Fruit fly (Drosophila melanogaster): ENCODE results near the gene Coq4.

Coq4 gene

dm6 chr3L:17458856-17459518 is 25.6 kb upstream of the Coq4 start (continued):
- TF ChIP-seq crp (GFP tag; optimal IDR thresholded peaks at IDR 0.05) (no peak), her (GFP tag; optimal IDR thresholded peaks at IDR 0.05) (no peak), onecut (GFP tag; IDR thresholded peaks at IDR 0.05) (peak; percentile 61; the same call in 1 of the 2 replicates), Kr (GFP tag; optimal IDR thresholded peaks at IDR 0.05) (no peak), CG14860 (GFP tag; IDR thresholded peaks at IDR 0.05; ENCODE audit: partially characterized antibody) (no peak), Bdp1 (GFP tag; optimal IDR thresholded peaks at IDR 0.05) (no peak), CG6654 (GFP tag; optimal IDR thresholded peaks at IDR 0.05) (no peak), Jarid2 (GFP tag; optimal IDR thresholded peaks at IDR 0.05) (no peak), H15 (GFP tag; IDR thresholded peaks at IDR 0.05) (0 out of 3 replicates have a peak, but pooled peaks have one; percentile 34), p53 (GFP tag; optimal IDR thresholded peaks at IDR 0.05) (no peak), CG10274 (GFP tag; optimal IDR thresholded peaks at IDR 0.05) (no peak), CG10147 (GFP tag; optimal IDR thresholded peaks at IDR 0.05) (peak; percentile 6), chinmo (GFP tag; IDR thresholded peaks at IDR 0.05; ENCODE audit: partially characterized antibody) (no peak), CG7963 (GFP tag; IDR thresholded peaks at IDR 0.05; ENCODE audit: partially characterized antibody) (no peak), nmo (GFP tag; optimal IDR thresholded peaks at IDR 0.05) (peak; percentile 20), CG12659 (GFP tag; optimal IDR thresholded peaks at IDR 0.05) (no peak), sqz (GFP tag; optimal IDR thresholded peaks at IDR 0.05) (no peak), CG11695 (GFP tag; IDR thresholded peaks at IDR 0.05) (peak; percentile 63; the same call in 2 of the 3 replicates), CG8281 (tag; optimal IDR thresholded peaks at IDR 0.05) (no peak), CG2889 (GFP tag; IDR thresholded peaks at IDR 0.05) (no peak), CG9215 (GFP tag; IDR thresholded peaks at IDR 0.05) (no peak), CG3995 (GFP tag; optimal IDR thresholded peaks at IDR 0.05) (no peak), Oli (tag; optimal IDR thresholded peaks at IDR 0.05) (peak; percentile 41), CG8388 (GFP tag; optimal IDR thresholded peaks at IDR 0.05) (peak; percentile 17), sug (tag; optimal IDR thresholded peaks at IDR 0.05) (no peak), Ets97D (GFP tag; optimal IDR thresholded peaks at IDR 0.05) (no peak), CG18619 (GFP tag; optimal IDR thresholded peaks at IDR 0.05) (peak; percentile 0), insv (GFP tag; optimal IDR thresholded peaks at IDR 0.05) (no peak), nerfin-1 (tag; optimal IDR thresholded peaks at IDR 0.05) (no peak), yki (optimal IDR thresholded peaks at IDR 0.05) (no peak), CG10431 (GFP tag; optimal IDR thresholded peaks at IDR 0.05) (no peak), cas (GFP tag; IDR thresholded peaks at IDR 0.05) (no peak), Hey (tag; optimal IDR thresholded peaks at IDR 0.05) (no peak), CG12942 (GFP tag; optimal IDR thresholded peaks at IDR 0.05) (peak; percentile 3), Sox100B (GFP tag; optimal IDR thresholded peaks at IDR 0.05) (no peak), dati (GFP tag; IDR thresholded peaks at IDR 0.05) (no peak), ham (GFP tag; IDR thresholded peaks at IDR 0.05) (no peak), CG11456 (GFP tag; IDR thresholded peaks at IDR 0.05) (no peak), CG16815 (GFP tag; optimal IDR thresholded peaks at IDR 0.05) (peak; percentile 3), gem (tag; optimal IDR thresholded peaks at IDR 0.05) (peak; percentile 63), Opbp (GFP tag; IDR thresholded peaks at IDR 0.05; ENCODE audit: partially characterized antibody) (no peak), nerfin-2 (GFP tag; IDR thresholded peaks at IDR 0.05; ENCODE audit: partially characterized antibody) (no peak), tio (GFP tag; optimal IDR thresholded peaks at IDR 0.05) (peak; percentile 12), grn (GFP tag; optimal IDR thresholded peaks at IDR 0.05) (no peak), Awh (GFP tag; IDR thresholded peaks at IDR 0.05) (no peak), CG5180 (GFP tag; optimal IDR thresholded peaks at IDR 0.05) (no peak), Sin3A (optimal IDR thresholded peaks at IDR 0.05) (no peak), zen2 (GFP tag; IDR thresholded peaks at IDR 0.05; ENCODE audit: partially characterized antibody) (no peak), CG8944 (GFP tag; optimal IDR thresholded peaks at IDR 0.05) (no peak), ab (GFP tag; optimal IDR thresholded peaks at IDR 0.05) (no peak)
